Fruit fly (Drosophila melanogaster): ENCODE results near the gene CG18476.
A peak's percentile ranks its signal among the peaks of the same experiment; 100 is the strongest.

DNA sequence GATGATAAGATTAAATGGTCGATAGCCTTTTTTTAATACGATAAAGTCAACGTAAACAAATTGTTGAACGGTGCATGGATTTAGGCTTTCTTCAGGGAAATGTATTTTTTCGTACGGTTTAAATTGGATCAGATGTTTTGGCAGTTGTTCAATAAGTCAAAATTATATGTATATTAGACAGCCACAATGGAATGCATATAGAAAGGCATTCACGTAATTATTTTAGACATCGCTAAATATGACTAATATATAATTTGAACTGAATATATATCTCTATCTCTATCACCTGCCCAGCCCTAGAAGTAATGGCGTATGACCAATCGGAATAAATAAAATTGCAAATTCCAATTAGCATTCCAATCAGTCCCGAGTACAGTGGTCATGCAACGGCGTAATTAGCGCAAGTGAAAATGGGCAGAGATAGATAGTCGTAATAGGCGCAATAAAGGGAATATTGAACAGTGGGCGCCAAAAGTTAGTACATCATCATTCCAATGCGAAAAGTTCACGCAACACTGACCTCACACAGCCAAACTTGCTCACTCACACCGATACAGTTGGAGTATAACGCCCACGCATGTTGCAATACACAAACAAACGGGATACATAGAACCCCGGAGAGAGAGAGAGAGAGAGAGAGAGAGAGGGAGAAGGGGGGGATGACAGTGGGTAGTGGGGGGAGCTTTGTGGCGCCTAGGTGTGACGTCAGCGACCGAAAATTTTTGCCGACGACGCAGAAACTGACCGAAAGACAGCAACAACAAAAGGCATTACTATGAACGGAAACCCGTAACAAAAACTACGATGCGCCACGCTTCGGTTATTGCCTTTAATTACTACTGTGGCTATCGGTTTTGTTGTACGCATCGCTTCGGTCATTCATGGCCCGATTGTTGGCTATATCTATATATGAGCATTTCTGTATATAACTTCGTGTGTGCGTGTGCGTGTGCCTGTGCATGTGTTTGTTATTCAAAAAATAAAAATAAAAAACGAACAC lies 29.3 kb downstream of the CG18476 start:
- TF ChIP-seq CG14711 (tag; optimal IDR thresholded peaks at IDR 0.05) (no peak), CG12768 (GFP tag; optimal IDR thresholded peaks at IDR 0.05) (peak; percentile 33)

Measured in whole organism, adult.